Fruit fly (Drosophila melanogaster) whole organism, embryonic: ENCODE results near the gene Pif1A.
A peak's percentile ranks its signal among the peaks of the same experiment; 100 is the strongest.

ENCODE experiments used
- Atf6 ChIP-seq: fragments of 200-800 bp; sonication (Bioruptor generic); IDR thresholded peaks from 2 replicates; pipeline ENCODE4 v1.3.6; 2022; ENCODE audit warnings: missing biosample characterization, missing genetic modification characterization
- CG12071 ChIP-seq: fragments of 200-800 bp; sonication (Bioruptor generic); optimal IDR thresholded peaks from 3 replicates; lab custom pipeline; 2018; ENCODE audit warnings: missing biosample characterization, mild to moderate bottlenecking, missing genetic modification characterization
- CG12155 ChIP-seq: fragments of 200-800 bp; sonication (Bioruptor generic); optimal IDR thresholded peaks from 3 replicates; lab custom pipeline; 2016; ENCODE audit warnings: missing biosample characterization, missing genetic modification characterization
- CG13424 ChIP-seq: fragments of 200-800 bp; sonication (Bioruptor generic); optimal IDR thresholded peaks from 2 replicates; lab custom pipeline; 2019; ENCODE audit warnings: missing biosample characterization, mild to moderate bottlenecking, missing genetic modification characterization, moderate library complexity
- CG14965 ChIP-seq: fragments of 200-800 bp; sonication (Bioruptor generic); optimal IDR thresholded peaks from 2 replicates; lab custom pipeline; 2016; ENCODE audit warnings: missing biosample characterization, missing genetic modification characterization, borderline replicate concordance
- CG15073 ChIP-seq: fragments of 200-800 bp; sonication (Bioruptor generic); optimal IDR thresholded peaks from 2 replicates; lab custom pipeline; 2016; ENCODE audit warnings: missing biosample characterization, missing genetic modification characterization
- CG16813 ChIP-seq: fragments of 200-800 bp; sonication (Bioruptor generic); IDR thresholded peaks from 3 replicates; pipeline ENCODE4 v1.3.6; 2022; ENCODE audit warnings: missing biosample characterization, missing genetic modification characterization; ENCODE audit not compliant: partially characterized antibody
- CG17361 ChIP-seq: fragments of 200-800 bp; sonication (Bioruptor generic); IDR thresholded peaks from 3 replicates; pipeline ENCODE4 v1.3.6; 2022; ENCODE audit warnings: missing biosample characterization, missing genetic modification characterization
- CG17912 ChIP-seq: fragments of 200-800 bp; sonication (Bioruptor generic); optimal IDR thresholded peaks from 2 replicates; lab custom pipeline; 2018; ENCODE audit warnings: missing biosample characterization, mild to moderate bottlenecking, missing genetic modification characterization
- CG1792 ChIP-seq: fragments of 200-800 bp; sonication (Bioruptor generic); optimal IDR thresholded peaks from 2 replicates; lab custom pipeline; 2016; ENCODE audit warnings: missing biosample characterization, missing genetic modification characterization
- CG1832 ChIP-seq: fragments of 200-800 bp; sonication (Bioruptor generic); optimal IDR thresholded peaks from 2 replicates; lab custom pipeline; 2017; ENCODE audit warnings: missing biosample characterization, mild to moderate bottlenecking, missing genetic modification characterization, inconsistent platforms
- CG2202 ChIP-seq: fragments of 200-800 bp; sonication (Bioruptor generic); optimal IDR thresholded peaks from 2 replicates; lab custom pipeline; 2018; ENCODE audit warnings: missing biosample characterization, mild to moderate bottlenecking, missing genetic modification characterization
- CG2678 ChIP-seq: fragments of 200-800 bp; sonication (Bioruptor generic); optimal IDR thresholded peaks from 3 replicates; lab custom pipeline; 2019; ENCODE audit warnings: missing biosample characterization, mild to moderate bottlenecking, missing genetic modification characterization, moderate library complexity
- CG30403 ChIP-seq: fragments of 200-800 bp; sonication (Bioruptor generic); optimal IDR thresholded peaks from 3 replicates; lab custom pipeline; 2016; ENCODE audit warnings: missing biosample characterization, missing genetic modification characterization
- CG30431 ChIP-seq: fragments of 200-800 bp; sonication (Bioruptor generic); optimal IDR thresholded peaks from 2 replicates; lab custom pipeline; 2017; ENCODE audit warnings: missing biosample characterization, missing genetic modification characterization
- CG33557 ChIP-seq: fragments of 200-800 bp; sonication (Bioruptor generic); optimal IDR thresholded peaks from 2 replicates; lab custom pipeline; 2019; ENCODE audit warnings: missing biosample characterization, mild to moderate bottlenecking, missing genetic modification characterization, moderate library complexity
- CG4617 ChIP-seq: fragments of 200-800 bp; sonication (Bioruptor generic); optimal IDR thresholded peaks from 3 replicates; lab custom pipeline; 2016; ENCODE audit warnings: missing biosample characterization, missing genetic modification characterization, borderline replicate concordance
- CG7786 ChIP-seq: fragments of 200-800 bp; sonication (Bioruptor generic); optimal IDR thresholded peaks from 2 replicates; lab custom pipeline; 2016; ENCODE audit warnings: missing biosample characterization, missing genetic modification characterization
- CG7928 ChIP-seq: fragments of 200-800 bp; sonication (Bioruptor generic); optimal IDR thresholded peaks from 2 replicates; lab custom pipeline; 2017; ENCODE audit warnings: missing biosample characterization, mild to moderate bottlenecking, missing genetic modification characterization
- CG7987 ChIP-seq: fragments of 200-800 bp; sonication (Bioruptor generic); optimal IDR thresholded peaks from 2 replicates; lab custom pipeline; 2018; ENCODE audit warnings: missing biosample characterization, mild to moderate bottlenecking, missing genetic modification characterization, moderate library complexity
- CG8089 ChIP-seq: fragments of 200-800 bp; sonication (Bioruptor generic); optimal IDR thresholded peaks from 3 replicates; lab custom pipeline; 2016; ENCODE audit warnings: missing biosample characterization, missing genetic modification characterization
- CG8281 ChIP-seq: fragments of 200-800 bp; sonication (Bioruptor generic); optimal IDR thresholded peaks from 2 replicates; lab custom pipeline; 2018; ENCODE audit warnings: missing biosample characterization, mild to moderate bottlenecking, missing genetic modification characterization, moderate library complexity
- CG9437 ChIP-seq: fragments of 200-800 bp; sonication (Bioruptor generic); optimal IDR thresholded peaks from 2 replicates; lab custom pipeline; 2018; ENCODE audit warnings: missing biosample characterization, mild to moderate bottlenecking, missing genetic modification characterization
- CG9797 ChIP-seq: fragments of 200-800 bp; sonication (Bioruptor generic); optimal IDR thresholded peaks from 3 replicates; lab custom pipeline; 2018; ENCODE audit warnings: missing biosample characterization, mild to moderate bottlenecking, missing genetic modification characterization
- Eip74EF ChIP-seq, 2 experiments: fragments of 200-800 bp in 1 of 2; fragments of >200 bp in 1 of 2; sonication (Bioruptor generic) in 1 of 2; optimal IDR thresholded peaks; 2 replicates each; lab custom pipeline; 2017 to 2019; ENCODE audit warnings: missing biosample characterization in 2 of 2, missing genetic modification characterization in 2 of 2, mild to moderate bottlenecking in 1 of 2, moderate library complexity in 1 of 2
- Ets97D ChIP-seq: fragments of 200-800 bp; sonication (Bioruptor generic); optimal IDR thresholded peaks from 3 replicates; lab custom pipeline; 2016; ENCODE audit warnings: missing biosample characterization, missing genetic modification characterization
- HmgZ ChIP-seq: fragments of 200-800 bp; sonication (Bioruptor generic); optimal IDR thresholded peaks from 2 replicates; lab custom pipeline; 2018; ENCODE audit warnings: missing biosample characterization, mild to moderate bottlenecking, missing genetic modification characterization
- Hmx ChIP-seq: fragments of 200-800 bp; sonication (Bioruptor generic); optimal IDR thresholded peaks from 2 replicates; lab custom pipeline; 2016; ENCODE audit warnings: missing biosample characterization, missing genetic modification characterization
- Mes4 ChIP-seq: fragments of 200-800 bp; sonication (Bioruptor generic); optimal IDR thresholded peaks from 2 replicates; lab custom pipeline; 2016; ENCODE audit warnings: missing biosample characterization, missing genetic modification characterization
- Neu2 ChIP-seq: fragments of 200-800 bp; sonication (Bioruptor generic); optimal IDR thresholded peaks from 3 replicates; lab custom pipeline; 2016; ENCODE audit warnings: missing biosample characterization, missing genetic modification characterization, borderline replicate concordance
- Oli ChIP-seq: fragments of 200-800 bp; sonication (Bioruptor generic); optimal IDR thresholded peaks from 2 replicates; lab custom pipeline; 2018; ENCODE audit warnings: missing biosample characterization, mild to moderate bottlenecking, missing genetic modification characterization, moderate library complexity
- Rx ChIP-seq: fragments of 200-800 bp; sonication (Bioruptor generic); IDR thresholded peaks from 2 replicates; pipeline ENCODE4 v1.3.6; 2022; ENCODE audit warnings: missing biosample characterization, missing genetic modification characterization
- Sin3A ChIP-seq: fragments of >200 bp; optimal IDR thresholded peaks from 2 replicates; lab custom pipeline; 2018
- YL-1 ChIP-seq: fragments of 200-800 bp; sonication (Bioruptor generic); optimal IDR thresholded peaks from 3 replicates; lab custom pipeline; 2017; ENCODE audit warnings: missing biosample characterization, mild to moderate bottlenecking, missing genetic modification characterization
- abd-A ChIP-seq: fragments of 200-800 bp; sonication (Bioruptor generic); optimal IDR thresholded peaks from 3 replicates; lab custom pipeline; 2019; ENCODE audit warnings: missing biosample characterization, mild to moderate bottlenecking, missing genetic modification characterization, moderate library complexity
- cg ChIP-seq: fragments of 200-800 bp; sonication (Bioruptor generic); optimal IDR thresholded peaks from 3 replicates; lab custom pipeline; 2019; ENCODE audit warnings: missing biosample characterization, mild to moderate bottlenecking, missing genetic modification characterization, moderate library complexity
- croc ChIP-seq: fragments of 200-800 bp; sonication (Bioruptor generic); conservative IDR thresholded peaks from 3 replicates; pipeline ENCODE4 v1.3.6; 2022; ENCODE audit warnings: missing biosample characterization, missing genetic modification characterization
- da ChIP-seq: fragments of 200-800 bp; sonication (Bioruptor generic); optimal IDR thresholded peaks from 2 replicates; lab custom pipeline; 2016; ENCODE audit warnings: missing biosample characterization, missing genetic modification characterization
- dimm ChIP-seq: fragments of 200-800 bp; sonication (Bioruptor generic); IDR thresholded peaks from 2 replicates; pipeline ENCODE4 v1.3.6; 2022; ENCODE audit warnings: missing biosample characterization, missing genetic modification characterization
- emc ChIP-seq: fragments of 200-800 bp; sonication (Bioruptor generic); optimal IDR thresholded peaks from 2 replicates; lab custom pipeline; 2016; ENCODE audit warnings: missing biosample characterization, missing genetic modification characterization
- fru ChIP-seq: fragments of >200 bp; optimal IDR thresholded peaks from 2 replicates; lab custom pipeline; 2017
- h ChIP-seq: fragments of >200 bp; optimal IDR thresholded peaks from 2 replicates; lab custom pipeline; 2017
- kay ChIP-seq: fragments of 200-800 bp; sonication (Bioruptor generic); optimal IDR thresholded peaks from 2 replicates; lab custom pipeline; 2016; ENCODE audit warnings: missing biosample characterization, missing genetic modification characterization
- lov ChIP-seq, 2 experiments: fragments of 200-800 bp in 1 of 2; fragments of >200 bp in 1 of 2; sonication (Bioruptor generic) in 1 of 2; IDR thresholded peaks in 1 of 2; optimal IDR thresholded peaks in 1 of 2; 2 replicates in 1 of 2; 3 replicates in 1 of 2; pipeline versions ENCODE4 v1.3.6 to Lab custom; 2017 to 2022; ENCODE audit warnings: missing biosample characterization in 1 of 2, missing genetic modification characterization in 1 of 2
- salm ChIP-seq: fragments of 200-800 bp; sonication (Bioruptor generic); optimal IDR thresholded peaks from 2 replicates; lab custom pipeline; 2018; ENCODE audit warnings: missing biosample characterization, mild to moderate bottlenecking, missing genetic modification characterization
- slou ChIP-seq: fragments of 200-800 bp; sonication (Bioruptor generic); optimal IDR thresholded peaks from 3 replicates; lab custom pipeline; 2016; ENCODE audit warnings: missing biosample characterization, missing genetic modification characterization
- so ChIP-seq: fragments of 200-800 bp; sonication (Bioruptor generic); IDR thresholded peaks from 3 replicates; pipeline ENCODE4 v1.3.6; 2022; ENCODE audit warnings: missing biosample characterization, missing genetic modification characterization
- stc ChIP-seq: fragments of 200-800 bp; sonication (Bioruptor generic); IDR thresholded peaks from 2 replicates; pipeline ENCODE4 v1.3.6; 2022; ENCODE audit warnings: missing biosample characterization, missing genetic modification characterization
- tna ChIP-seq: fragments of 200-800 bp; sonication (Bioruptor generic); IDR thresholded peaks from 2 replicates; pipeline ENCODE4 v1.3.6; 2022; ENCODE audit warnings: missing biosample characterization, missing genetic modification characterization; ENCODE audit not compliant: partially characterized antibody
- trh ChIP-seq: fragments of 200-800 bp; sonication (Bioruptor generic); optimal IDR thresholded peaks from 2 replicates; lab custom pipeline; 2016; ENCODE audit warnings: missing biosample characterization, missing genetic modification characterization
- tup ChIP-seq: fragments of 200-800 bp; sonication (Bioruptor generic); optimal IDR thresholded peaks from 2 replicates; lab custom pipeline; 2016; ENCODE audit warnings: missing biosample characterization, mild to moderate bottlenecking, missing genetic modification characterization, moderate library complexity

Gene Pif1A

DNA sequence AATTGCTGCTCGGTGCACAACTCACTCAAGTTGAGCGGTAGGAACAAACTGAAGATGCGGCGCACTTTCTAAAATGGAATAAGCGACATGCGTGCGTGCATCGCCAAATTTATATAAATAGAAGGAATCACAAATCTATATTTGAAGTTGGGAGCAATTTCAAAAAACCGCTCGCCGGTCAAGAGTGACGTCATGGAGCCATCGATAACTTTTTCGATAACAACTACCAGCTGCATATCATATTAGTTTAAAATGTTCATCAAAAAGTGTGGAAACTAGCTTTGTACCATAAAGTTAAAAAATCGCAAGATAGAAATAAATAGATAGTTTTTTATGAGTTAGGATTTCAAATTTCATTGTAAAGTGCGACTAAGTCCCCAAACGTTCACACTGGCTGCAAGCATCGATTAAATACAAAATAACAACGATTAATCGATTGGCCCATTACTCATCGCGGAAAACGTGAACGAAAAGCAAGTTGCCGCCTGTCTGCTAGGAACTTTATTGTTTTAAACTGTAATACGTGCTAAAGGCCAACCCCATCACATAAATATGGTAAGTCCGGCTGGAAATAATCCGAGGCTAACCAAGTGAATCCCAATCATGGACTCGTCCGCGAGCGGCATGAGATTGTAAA is at the start of gene Pif1A, which contains the start of the genes Pif1B and CCT7 (continued):
- TF ChIP-seq CG15073 (GFP tag; lab: Kevin White, UChicago) (no peak), lov (optimal IDR thresholded peaks at IDR 0.05; lab: Kevin White, UChicago) (no peak), lov (GFP tag; IDR thresholded peaks at IDR 0.05; lab: Robert Waterston, UW) (no peak), Eip74EF (GFP tag; optimal IDR thresholded peaks at IDR 0.05; lab: Kevin White, UChicago) (no peak), croc (GFP tag; lab: Robert Waterston, UW) (no peak), HmgZ (tag; lab: Kevin White, UChicago) (peak; percentile 25), CG2202 (tag; lab: Kevin White, UChicago) (no peak), Ets97D (peak; percentile 82), Neu2 (no peak), Oli (tag; lab: Kevin White, UChicago) (no peak), so (GFP tag; lab: Robert Waterston, UW) (no peak), salm (tag; lab: Kevin White, UChicago) (no peak), tna (GFP tag; lab: Robert Waterston, UW) (peak; percentile 92), Mes4 (GFP tag; lab: Kevin White, UChicago) (no peak), CG33557 (no peak), slou (GFP tag; lab: Kevin White, UChicago) (no peak), CG17912 (GFP tag; lab: Kevin White, UChicago) (no peak), da (peak; percentile 33), CG13424 (no peak), Sin3A (lab: Kevin White, UChicago) (peak; percentile 91), Rx (GFP tag; lab: Robert Waterston, UW) (no peak), fru (lab: Kevin White, UChicago) (no peak), kay (GFP tag; lab: Kevin White, UChicago) (peak; percentile 98), h (lab: Kevin White, UChicago) (no peak), CG2678 (no peak), stc (GFP tag; lab: Robert Waterston, UW) (no peak), CG12071 (GFP tag; lab: Kevin White, UChicago) (no peak), CG9797 (peak; percentile 80), Atf6 (GFP tag; lab: Robert Waterston, UW) (no peak), CG1792 (GFP tag; lab: Kevin White, UChicago) (no peak), CG9437 (GFP tag; lab: Kevin White, UChicago) (peak; percentile 28), CG16813 (GFP tag; lab: Robert Waterston, UW) (peak; percentile 93), cg (GFP tag; lab: Kevin White, UChicago) (no peak), CG8281 (tag; lab: Kevin White, UChicago) (no peak), CG30431 (GFP tag; lab: Kevin White, UChicago) (no peak), emc (GFP tag; lab: Kevin White, UChicago) (no peak), CG14965 (no peak), CG30403 (GFP tag; lab: Kevin White, UChicago) (peak; percentile 28), dimm (GFP tag; lab: Robert Waterston, UW) (no peak), CG1832 (GFP tag; lab: Kevin White, UChicago) (no peak), CG8089 (GFP tag; lab: Kevin White, UChicago) (no peak), trh (GFP tag; lab: Kevin White, UChicago) (no peak), CG7987 (GFP tag; lab: Kevin White, UChicago) (no peak), CG17361 (peak; percentile 38; the same call in 1 of the 3 replicates), Hmx (GFP tag; lab: Kevin White, UChicago) (no peak), YL-1 (peak; percentile 86), CG4617 (GFP tag; lab: Kevin White, UChicago) (peak; percentile 56), CG7928 (GFP tag; lab: Kevin White, UChicago) (no peak), CG7786 (GFP tag; lab: Kevin White, UChicago) (no peak), abd-A (tag; lab: Kevin White, UChicago) (peak; percentile 68), tup (GFP tag; lab: Kevin White, UChicago) (no peak), CG12155 (GFP tag; lab: Kevin White, UChicago) (peak; percentile 26)
